Worm (Caenorhabditis elegans) whole organism, L4/young adult: ENCODE measurements around the gene plx-2.

ENCODE experiments used
- W03F9.2 ChIP-seq: fragments of 150-350 bp; optimal IDR thresholded peaks from 2 replicates; lab custom pipeline; 2014; ENCODE audit warnings: missing biosample characterization, missing genetic modification characterization
- dao-5 ChIP-seq: sonication (generic microtip); optimal IDR thresholded peaks from 2 replicates; lab custom pipeline; 2016; ENCODE audit warnings: missing genotype, missing genetic modification characterization, moderate library complexity, missing compliant biosample characterization
- him-1 ChIP-seq: sonication (generic microtip); optimal IDR thresholded peaks from 2 replicates; lab custom pipeline; 2016; ENCODE audit warnings: missing genotype, missing genetic modification reagents, missing genetic modification characterization, missing compliant biosample characterization

The plx-2 gene

DNA sequence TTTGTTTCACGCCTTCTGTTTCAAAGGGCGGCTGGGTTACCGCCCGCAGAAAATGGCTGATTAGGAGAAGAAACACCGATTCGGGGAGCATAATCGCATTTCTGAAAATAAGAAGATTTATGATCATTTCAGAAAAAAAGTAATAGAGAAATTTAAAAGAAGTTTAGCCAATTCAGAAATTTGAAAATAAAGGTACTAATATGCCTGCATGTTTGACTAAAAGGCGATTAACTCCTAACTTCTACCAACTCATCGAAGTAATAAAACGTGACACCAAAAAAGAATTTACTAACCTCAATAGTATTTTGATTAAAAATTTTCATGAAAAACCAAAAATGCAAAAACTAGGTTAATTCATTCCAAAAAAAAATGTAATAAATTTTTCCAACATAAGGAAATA is at the start of gene plx-2:
plx-2 (minus strand) TSS at position 101 of the 400 bp plus-strand sequence.
- TF ChIP-seq him-1, result no peak
- no peak for TF ChIP-seq dao-5 (tag; lab: Kevin White, UChicago)
- TF ChIP-seq W03F9.2, result no peak

DNA sequence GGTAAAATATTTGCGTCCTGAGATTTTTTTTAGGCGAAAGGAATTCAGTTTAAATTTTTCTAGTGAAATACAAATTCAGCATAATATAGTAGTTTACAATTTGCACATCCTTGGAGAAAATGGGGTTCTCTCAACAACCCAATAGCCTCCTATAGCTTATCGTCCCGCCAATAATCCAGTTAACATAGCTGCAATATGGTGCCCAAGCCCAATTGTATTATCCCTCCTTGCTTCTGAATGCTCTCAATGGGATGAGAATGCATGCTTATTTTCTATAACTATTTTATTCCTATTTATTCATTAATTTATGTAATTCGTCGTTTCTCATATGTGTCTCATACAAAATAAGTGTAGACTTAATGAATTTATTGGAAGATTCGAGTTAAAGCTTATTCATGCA is 45.3 kb upstream of the plx-2 start:
- TF ChIP-seq W03F9.2 (no peak), him-1 (no peak), dao-5 (tag; lab: Kevin White, UChicago) (no peak)

DNA sequence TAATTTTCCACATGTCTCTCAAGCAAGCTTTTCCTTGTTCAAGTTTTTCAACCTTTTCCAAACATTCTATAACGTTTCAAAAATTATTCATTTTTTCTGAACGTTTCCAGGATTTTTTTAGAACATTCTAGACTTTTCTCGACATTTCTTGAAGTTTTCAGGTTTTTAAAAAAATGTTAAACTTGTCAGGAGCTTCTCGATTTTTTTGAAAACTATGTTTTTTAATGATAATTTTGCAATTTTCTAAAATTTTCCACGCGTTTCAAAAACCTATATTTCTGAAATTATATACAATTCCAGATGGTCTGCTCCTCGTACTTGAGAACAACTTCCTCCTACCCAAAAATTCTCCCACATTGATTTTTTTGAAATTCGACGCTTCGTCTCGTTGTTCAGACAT is 30.6 kb upstream of the plx-2 start, which contains the start of gene dmsr-6:
dmsr-6 (plus strand) TSS at position 301 of the 400 bp plus-strand sequence.
- TF ChIP-seq W03F9.2 (no peak), him-1 (no peak)

- no peak for TF ChIP-seq dao-5 (tag; lab: Kevin White, UChicago)
- TF ChIP-seq him-1, result no peak
- no peak for TF ChIP-seq W03F9.2
These were observed 27.2 kb upstream of the plx-2 start for ce11 chrII:14451934-14452333.

- TF ChIP-seq him-1, result no peak
- peak; percentile 67 for TF ChIP-seq W03F9.2
These were observed 16.5 kb upstream of the plx-2 start, which contains the start of gene smg-8 for ce11 chrII:14441144-14441543. smg-8 (plus strand) TSS chrII:14441409.

DNA sequence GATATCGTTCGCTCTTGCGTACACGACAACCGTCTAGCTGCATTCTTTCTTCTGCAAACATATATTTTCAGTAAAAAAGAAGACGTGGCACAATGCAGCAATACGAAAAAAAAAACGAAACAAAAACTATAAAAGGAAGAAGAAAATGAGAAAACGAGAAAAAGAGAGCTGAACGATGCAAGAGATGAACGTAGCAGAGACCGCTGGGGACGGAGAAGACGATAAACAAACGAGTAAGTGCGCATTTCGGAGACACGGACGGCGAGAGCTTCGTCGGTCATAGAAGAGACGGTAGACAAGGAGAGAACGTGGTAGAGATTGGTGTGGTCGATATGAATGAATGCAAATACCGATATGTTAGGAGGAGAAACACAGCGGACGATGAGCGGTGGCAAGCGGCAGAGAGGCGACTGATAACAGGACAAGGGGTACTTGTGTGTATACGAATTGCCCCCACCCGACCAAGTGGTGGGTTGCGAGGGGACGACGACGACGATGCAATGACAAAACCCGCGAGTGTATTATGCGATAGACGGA is 13.3 kb upstream of the plx-2 start, which contains the start of gene K04B12.2:
K04B12.2 (minus strand) TSS at position 51 of the 537 bp plus-strand sequence.
- TF ChIP-seq him-1 (no peak), W03F9.2 (peak; percentile 67)

- TF ChIP-seq dao-5 (tag; lab: Kevin White, UChicago) (no peak), him-1 (no peak), W03F9.2 (no peak)
These were observed 12.4 kb upstream of the plx-2 start for ce11 chrII:14437116-14437515.

DNA sequence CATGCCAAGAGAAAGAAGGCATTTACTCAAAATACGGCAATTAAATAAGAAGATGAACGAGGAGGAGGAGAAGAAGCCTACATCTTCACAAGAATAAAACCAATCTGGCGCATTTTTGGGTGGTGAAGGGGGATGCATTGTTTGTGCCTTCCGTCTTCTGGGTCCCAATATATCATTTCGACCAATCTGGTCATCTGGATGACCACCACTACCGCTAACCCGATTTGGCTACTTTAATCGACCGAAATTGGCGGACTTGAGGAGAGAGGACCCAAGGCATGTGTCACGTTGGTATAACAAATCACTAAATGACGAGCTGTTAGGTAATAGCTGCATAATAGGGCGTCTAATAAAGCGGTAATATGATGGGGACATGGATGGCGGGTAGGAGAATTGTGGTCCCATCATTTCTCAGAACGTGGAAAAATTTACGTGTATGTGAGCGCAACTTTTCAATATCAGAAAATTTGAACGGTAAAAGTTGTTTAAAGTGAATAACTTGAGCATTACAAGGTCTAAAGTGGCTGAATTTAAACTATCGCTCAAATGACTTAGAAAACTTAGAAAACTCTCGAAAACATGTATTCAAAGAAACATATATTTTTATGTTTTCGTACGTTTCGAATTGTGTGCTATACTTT is 9.1 kb upstream of the plx-2 start:
- TF ChIP-seq W03F9.2 (no peak), him-1 (no peak), dao-5 (tag; lab: Kevin White, UChicago) (no peak)

DNA sequence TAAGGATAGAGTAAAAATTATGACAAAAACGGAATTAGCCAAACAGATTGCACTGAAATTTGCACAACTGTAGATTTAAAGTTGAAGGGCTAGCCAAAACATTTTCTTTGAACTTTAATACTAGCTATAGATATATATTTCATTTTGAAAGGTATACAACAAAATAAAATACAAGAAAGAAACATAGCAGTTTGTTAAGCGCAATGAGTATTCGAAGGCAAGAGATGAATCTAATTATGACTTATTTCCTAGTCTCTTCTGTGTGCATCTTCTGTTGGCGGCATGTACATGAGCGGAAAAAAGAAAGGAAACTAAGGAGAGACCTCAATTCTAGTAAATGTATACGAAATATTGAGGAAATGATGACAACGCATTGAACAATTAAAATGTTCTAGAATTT is 7.4 kb upstream of the plx-2 start:
- TF ChIP-seq dao-5 (tag; lab: Kevin White, UChicago), result no peak

DNA sequence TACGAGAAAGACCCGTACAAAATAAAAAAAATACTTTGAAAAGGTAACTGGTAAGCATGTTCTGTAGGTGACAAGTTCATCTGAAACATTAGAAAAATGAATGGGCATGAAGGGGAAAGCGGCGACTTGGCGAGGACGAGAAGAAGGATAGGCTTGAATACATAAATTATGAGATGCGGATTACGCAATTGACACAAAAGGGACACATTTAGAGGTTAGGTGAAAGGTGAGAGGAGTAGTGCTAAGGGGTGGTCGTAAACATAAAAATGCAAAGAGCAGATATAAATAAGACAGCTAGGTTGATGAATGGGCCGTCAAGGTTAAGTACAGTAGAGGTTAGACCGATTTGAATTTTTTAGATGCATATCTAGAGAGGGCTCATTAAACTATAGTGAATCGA is 4.1 kb upstream of the plx-2 start:
- TF ChIP-seq dao-5 (tag; lab: Kevin White, UChicago) (no peak), W03F9.2 (no peak), him-1 (no peak)

DNA sequence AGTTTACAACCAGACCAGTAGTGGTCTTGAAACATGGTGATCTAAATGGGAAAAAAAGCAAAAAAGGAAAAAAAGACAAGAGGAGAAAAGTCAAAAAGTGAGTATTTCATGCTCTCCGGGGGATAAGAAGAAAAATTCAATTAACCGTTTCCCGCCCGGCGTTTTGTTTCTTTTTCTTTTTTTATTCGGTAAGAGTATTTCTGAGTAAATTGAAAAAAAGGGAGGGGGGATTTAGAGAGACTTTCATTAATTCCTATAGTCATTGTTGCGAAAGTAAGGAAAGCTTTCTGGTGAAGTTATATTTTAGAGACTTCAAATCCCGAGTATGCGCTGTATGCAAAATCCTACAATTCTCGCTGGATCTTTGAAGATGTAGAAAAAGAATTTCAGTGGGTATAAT is 3.0 kb upstream of the plx-2 start:
- TF ChIP-seq dao-5 (tag; lab: Kevin White, UChicago) (no peak), him-1 (no peak)

- no peak for TF ChIP-seq dao-5 (tag; lab: Kevin White, UChicago)
- TF ChIP-seq him-1, result no peak
- TF ChIP-seq W03F9.2, result no peak
These were observed 7.7 kb downstream of the plx-2 start for ce11 chrII:14416988-14417387.

ce11 chrII:14415427-14415826 is 9.3 kb downstream of the plx-2 start:
- no peak for TF ChIP-seq W03F9.2
- TF ChIP-seq dao-5 (tag; lab: Kevin White, UChicago), result no peak
- no peak for TF ChIP-seq him-1

DNA sequence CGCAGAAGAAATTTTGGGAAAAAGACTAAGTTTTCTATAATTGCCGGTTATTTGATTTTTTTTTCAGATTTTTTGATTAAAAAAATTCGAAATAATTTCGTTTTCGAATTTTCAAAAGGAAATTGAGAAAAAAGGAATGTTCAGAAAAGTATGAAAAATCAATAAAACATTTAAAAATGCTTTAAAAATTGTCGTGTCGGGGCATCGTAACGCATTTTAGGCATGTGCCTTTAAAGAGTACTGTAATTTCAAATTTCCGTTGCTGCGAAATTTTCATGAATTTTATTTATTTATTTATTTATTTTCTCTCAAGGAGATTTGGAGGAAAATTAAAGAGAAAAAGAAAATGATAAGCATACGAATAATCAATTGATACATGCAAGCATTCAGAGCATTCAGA is 11.0 kb downstream of the plx-2 start:
- TF ChIP-seq W03F9.2, result no peak
- TF ChIP-seq him-1, result no peak
- no peak for TF ChIP-seq dao-5 (tag; lab: Kevin White, UChicago)

- TF ChIP-seq dao-5 (tag; lab: Kevin White, UChicago) (no peak), him-1 (no peak), W03F9.2 (no peak)
These were observed 11.6 kb downstream of the plx-2 start, which contains the start of gene exl-1 for ce11 chrII:14413035-14413525. exl-1 (minus strand) TSS chrII:14413475.

DNA sequence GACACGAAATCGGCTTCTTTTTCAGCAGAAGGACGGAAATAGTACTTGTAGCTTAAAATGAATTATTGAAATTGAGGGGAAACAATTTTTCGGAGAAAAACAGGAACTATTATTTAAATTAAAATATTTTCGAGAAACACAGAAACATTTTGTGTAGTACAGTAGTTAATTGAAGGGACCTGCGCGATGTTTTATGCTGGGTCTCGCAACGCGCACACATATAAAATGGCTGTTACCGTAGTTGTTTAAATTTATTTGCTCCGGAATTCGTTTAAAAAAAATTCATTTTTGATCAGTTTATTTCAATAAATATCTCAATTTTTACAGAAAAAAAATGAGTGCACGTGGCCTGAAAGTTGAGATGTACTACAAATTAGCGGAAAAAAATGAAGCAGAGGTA is 13.9 kb downstream of the plx-2 start, which contains the start of gene dsb-2:
dsb-2 (plus strand) TSS at position 328 of the 400 bp plus-strand sequence.
- TF ChIP-seq W03F9.2 (peak; percentile 11), dao-5 (tag; lab: Kevin White, UChicago) (no peak), him-1 (no peak)
